Worm (Caenorhabditis elegans): ENCODE data around the gene R12C12.5.
A peak's percentile ranks its signal among the peaks of the same experiment; 100 is the strongest.
"Not testable (repeated sequence)": the region's sequence is repeated elsewhere in the genome, so short reads cannot be mapped to it uniquely, and the experiment has no call there.

Gene R12C12.5

ce11 chrII:6022596-6022995 lies 22.4 kb downstream of the R12C12.5 start:
- TF ChIP-seq egrh-3 (GFP tag; IDR thresholded peaks at IDR 0.05) (peak; percentile 98), F37B4.10 (GFP tag; IDR thresholded peaks at IDR 0.05) (no peak), nfya-2 (GFP tag; IDR thresholded peaks at IDR 0.05) (no peak), zfh-2 (GFP tag; conservative IDR thresholded peaks at IDR 0.05) (peak; percentile 83), Y79H2A.3 (GFP tag; conservative IDR thresholded peaks at IDR 0.05) (no peak), hlh-12 (tag; optimal IDR thresholded peaks at IDR 0.05) (no peak), mcd-1 (GFP tag; IDR thresholded peaks at IDR 0.05) (peak; percentile 16; the same call in 1 of the 2 replicates)

- no peak for TF ChIP-seq K11D2.4 (GFP tag; IDR thresholded peaks at IDR 0.05)
- TF ChIP-seq lsy-27 (tag; optimal IDR thresholded peaks at IDR 0.05; ENCODE audit: borderline replicate concordance, insufficient read depth): no peak
- TF ChIP-seq nhr-90 (tag; optimal IDR thresholded peaks at IDR 0.05): no peak
- TF ChIP-seq lin-40 (tag; optimal IDR thresholded peaks at IDR 0.05): no peak
- no peak for TF ChIP-seq mcd-1 (GFP tag; IDR thresholded peaks at IDR 0.05)
- no peak for TF ChIP-seq mel-28 (tag; optimal IDR thresholded peaks at IDR 0.05; ENCODE audit: borderline replicate concordance)
- no peak for TF ChIP-seq hlh-26 (GFP tag; conservative IDR thresholded peaks at IDR 0.05)
- TF ChIP-seq nhr-120 (GFP tag; IDR thresholded peaks at IDR 0.05): no peak
- no peak for TF ChIP-seq F22D6.2 (tag; optimal IDR thresholded peaks at IDR 0.05)
- no peak for TF ChIP-seq ceh-79 (tag; optimal IDR thresholded peaks at IDR 0.05)
- TF ChIP-seq Y79H2A.3 (GFP tag; conservative IDR thresholded peaks at IDR 0.05): no peak
- TF ChIP-seq tbx-9 (tag; optimal IDR thresholded peaks at IDR 0.05; ENCODE audit: borderline replicate concordance): no peak
- TF ChIP-seq sea-2 (GFP tag; IDR thresholded peaks at IDR 0.05): no peak
- no peak for TF ChIP-seq bed-2 (GFP tag; IDR thresholded peaks at IDR 0.05)
- no peak for TF ChIP-seq athp-1 (tag; optimal IDR thresholded peaks at IDR 0.05)
- no peak for TF ChIP-seq mes-4 (tag; optimal IDR thresholded peaks at IDR 0.05)
- TF ChIP-seq snpc-1.1 (tag; optimal IDR thresholded peaks at IDR 0.05; ENCODE audit: insufficient read depth): no peak
Observed at ce11 chrII:6020353-6020752, 24.6 kb downstream of the R12C12.5 start, which contains the start of gene ZK84.1. Gene ZK84.1 (plus strand): TSS chrII:6020653.

DNA sequence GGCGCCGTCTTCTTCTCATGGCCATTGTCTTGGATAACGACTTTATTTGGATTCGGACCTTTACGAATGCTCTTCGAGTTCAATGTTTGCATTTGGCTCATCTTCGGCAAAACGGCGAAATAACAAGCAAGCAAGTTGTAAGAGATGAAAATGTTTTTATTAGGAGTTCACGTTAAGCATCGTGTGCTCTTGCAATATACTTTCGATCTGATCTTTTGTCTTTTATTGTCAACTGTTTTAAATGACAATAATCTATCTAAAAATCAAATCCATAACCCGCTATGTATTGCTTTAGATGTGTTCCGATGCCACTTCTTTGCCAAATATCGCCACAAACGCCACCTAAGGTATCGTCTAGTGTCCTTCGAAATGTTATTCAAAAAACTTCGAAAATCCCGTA lies 28.5 kb downstream of the R12C12.5 start, which contains the start of gene ZK84.5:
Gene ZK84.5 (minus strand): TSS at position 101 of the 400 bp plus-strand sequence.
- TF ChIP-seq rec-8 (tag; optimal IDR thresholded peaks at IDR 0.05): no peak
- TF ChIP-seq chd-7 (tag; optimal IDR thresholded peaks at IDR 0.05): no peak
- TF ChIP-seq F22D6.2 (tag; optimal IDR thresholded peaks at IDR 0.05): no peak
- TF ChIP-seq nfyb-1 (GFP tag; IDR thresholded peaks at IDR 0.05): no peak
- no peak for TF ChIP-seq F49E8.2 (tag; optimal IDR thresholded peaks at IDR 0.05; ENCODE audit: insufficient read depth)
- no peak for TF ChIP-seq ztf-18 (tag; optimal IDR thresholded peaks at IDR 0.05)
- TF ChIP-seq akir-1 (GFP tag; optimal IDR thresholded peaks at IDR 0.05): no peak
- no peak for TF ChIP-seq nhr-120 (GFP tag; IDR thresholded peaks at IDR 0.05)
- TF ChIP-seq repo-1 (tag; optimal IDR thresholded peaks at IDR 0.05): no peak
- no peak for TF ChIP-seq K11D2.4 (GFP tag; IDR thresholded peaks at IDR 0.05)
- no peak for TF ChIP-seq hmg-20 (GFP tag; IDR thresholded peaks at IDR 0.05)
- TF ChIP-seq mel-28 (tag; optimal IDR thresholded peaks at IDR 0.05; ENCODE audit: borderline replicate concordance): no peak
- no peak for TF ChIP-seq xnd-1 (tag; optimal IDR thresholded peaks at IDR 0.05)

DNA sequence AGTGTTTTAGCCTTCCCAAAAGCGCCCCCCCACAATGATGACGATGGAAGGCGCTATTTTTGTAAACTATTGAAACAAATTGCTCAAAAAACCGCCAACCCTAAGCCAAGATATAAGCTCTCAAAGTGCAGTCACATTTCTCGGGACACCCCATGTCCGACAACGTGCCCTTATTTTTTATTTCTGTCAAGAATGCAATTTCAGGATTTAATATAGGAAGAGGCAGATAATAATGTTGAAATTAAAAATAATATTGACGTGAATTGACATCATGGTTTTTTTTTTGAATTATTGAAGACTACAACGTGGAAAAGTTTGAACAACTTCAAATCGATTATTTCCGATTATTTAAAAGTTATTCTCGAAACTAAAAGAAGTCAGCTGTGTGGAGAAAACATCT lies 30.9 kb downstream of the R12C12.5 start, which contains the start of gene ZK84.2:
Gene ZK84.2 (plus strand): TSS at position 301 of the 400 bp plus-strand sequence.
- TF ChIP-seq B0261.1 (tag; optimal IDR thresholded peaks at IDR 0.05); ceh-27 (GFP tag; optimal IDR thresholded peaks at IDR 0.05); hrde-1 (tag; optimal IDR thresholded peaks at IDR 0.05; ENCODE audit: borderline replicate concordance): not testable (repeated sequence)

Measured in whole organism, young adult.